Worm (Caenorhabditis elegans) whole organism, late embryonic: ENCODE results near the gene F48F7.3.

Source experiments
- C08G9.2 ChIP-seq: sonication (generic microtip); optimal IDR thresholded peaks from 2 replicates; lab custom pipeline; 2016; ENCODE audit warnings: mild to moderate bottlenecking, missing genetic modification characterization, moderate library complexity, missing compliant biosample characterization
- C38D4.7 ChIP-seq: fragments of 200-800 bp; sonication (Bioruptor generic); optimal IDR thresholded peaks from 2 replicates; lab custom pipeline; 2018; ENCODE audit warnings: mild to moderate bottlenecking, missing genetic modification characterization, moderate library complexity, missing compliant biosample characterization
- F13H6.1 ChIP-seq: sonication (generic microtip); optimal IDR thresholded peaks from 2 replicates; lab custom pipeline; 2016; ENCODE audit warnings: missing genetic modification characterization, missing compliant biosample characterization
- K02D7.2 ChIP-seq: sonication (generic microtip); optimal IDR thresholded peaks from 2 replicates; lab custom pipeline; 2017; ENCODE audit warnings: mild to moderate bottlenecking, missing genetic modification characterization, missing compliant biosample characterization
- K09A11.1 ChIP-seq: sonication (generic microtip); optimal IDR thresholded peaks from 2 replicates; lab custom pipeline; 2017; ENCODE audit warnings: antibody characterized with exemption, mild to moderate bottlenecking, missing genetic modification characterization, missing compliant biosample characterization; ENCODE audit not compliant: insufficient read depth
- Y22D7AL.16 ChIP-seq: sonication (generic microtip); optimal IDR thresholded peaks from 2 replicates; lab custom pipeline; 2016; ENCODE audit warnings: missing genetic modification characterization, missing compliant biosample characterization
- ahr-1 ChIP-seq: sonication (generic microtip); optimal IDR thresholded peaks from 2 replicates; lab custom pipeline; 2016; ENCODE audit warnings: missing genetic modification characterization, missing compliant biosample characterization
- ama-1 ChIP-seq: fragments of 150-350 bp; optimal IDR thresholded peaks from 2 replicates; lab custom pipeline; 2014
- ceh-18 ChIP-seq: sonication (generic microtip); optimal IDR thresholded peaks from 2 replicates; lab custom pipeline; 2016; ENCODE audit warnings: missing genetic modification characterization, missing compliant biosample characterization
- ceh-2 ChIP-seq: sonication (generic microtip); optimal IDR thresholded peaks from 2 replicates; lab custom pipeline; 2016; ENCODE audit warnings: missing genotype, missing genetic modification characterization, missing compliant biosample characterization
- ceh-22 ChIP-seq: sonication (generic microtip); optimal IDR thresholded peaks from 2 replicates; lab custom pipeline; 2017; ENCODE audit warnings: missing biosample characterization, missing genetic modification characterization
- ceh-30 ChIP-seq: fragments of 150-350 bp; optimal IDR thresholded peaks from 2 replicates; lab custom pipeline; 2014; ENCODE audit warnings: missing biosample characterization, missing genetic modification characterization
- ceh-31 ChIP-seq: sonication (generic microtip); optimal IDR thresholded peaks from 2 replicates; lab custom pipeline; 2016; ENCODE audit warnings: missing genetic modification characterization, missing compliant biosample characterization
- ceh-45 ChIP-seq: fragments of 200-800 bp; sonication (Bioruptor generic); IDR thresholded peaks from 2 replicates; pipeline ENCODE4 v1.3.6; 2022; ENCODE audit warnings: missing genetic modification reagents, missing genetic modification characterization, missing compliant biosample characterization
- che-1 ChIP-seq: sonication (generic microtip); optimal IDR thresholded peaks from 2 replicates; lab custom pipeline; 2016; ENCODE audit warnings: mild to moderate bottlenecking, missing genetic modification characterization, missing compliant biosample characterization
- dve-1 ChIP-seq: sonication (generic microtip); optimal IDR thresholded peaks from 2 replicates; lab custom pipeline; 2017; ENCODE audit warnings: antibody characterized with exemption, mild to moderate bottlenecking, missing genetic modification characterization, missing compliant biosample characterization
- elt-4 ChIP-seq: sonication (generic microtip); optimal IDR thresholded peaks from 2 replicates; lab custom pipeline; 2016; ENCODE audit warnings: missing genetic modification characterization, missing compliant biosample characterization
- eyg-1 ChIP-seq: sonication (generic microtip); optimal IDR thresholded peaks from 2 replicates; lab custom pipeline; 2016; ENCODE audit warnings: missing genotype, missing genetic modification characterization, missing compliant biosample characterization
- fax-1 ChIP-seq: sonication (generic microtip); optimal IDR thresholded peaks from 2 replicates; lab custom pipeline; 2016; ENCODE audit warnings: missing genotype, missing genetic modification characterization, missing compliant biosample characterization
- fkh-6 ChIP-seq: sonication (generic microtip); optimal IDR thresholded peaks from 2 replicates; lab custom pipeline; 2016; ENCODE audit warnings: missing genetic modification characterization, missing compliant biosample characterization
- gmeb-2 ChIP-seq: sonication (generic microtip); optimal IDR thresholded peaks from 2 replicates; lab custom pipeline; 2016; ENCODE audit warnings: missing genetic modification characterization, inconsistent platforms, missing compliant biosample characterization
- hlh-13 ChIP-seq: fragments of 200-800 bp; sonication (Bioruptor generic); optimal IDR thresholded peaks from 2 replicates; lab custom pipeline; 2018; ENCODE audit warnings: mild to moderate bottlenecking, missing genetic modification characterization, missing compliant biosample characterization
- hlh-15 ChIP-seq: sonication (generic microtip); optimal IDR thresholded peaks from 2 replicates; lab custom pipeline; 2016; ENCODE audit warnings: missing genetic modification characterization, missing compliant biosample characterization
- hlh-30 ChIP-seq: sonication (generic microtip); optimal IDR thresholded peaks from 2 replicates; lab custom pipeline; 2017; ENCODE audit warnings: antibody characterized with exemption, missing genetic modification characterization, missing compliant biosample characterization; ENCODE audit not compliant: insufficient read depth
- hlh-8 ChIP-seq: sonication (generic microtip); optimal IDR thresholded peaks from 2 replicates; lab custom pipeline; 2016; ENCODE audit warnings: missing genotype, missing genetic modification characterization, missing compliant biosample characterization
- lim-6 ChIP-seq: sonication (generic microtip); optimal IDR thresholded peaks from 2 replicates; lab custom pipeline; 2016; ENCODE audit warnings: missing genetic modification characterization, missing compliant biosample characterization
- lin-11 ChIP-seq: fragments of 200-800 bp; sonication (Bioruptor generic); optimal IDR thresholded peaks from 2 replicates; lab custom pipeline; 2018; ENCODE audit warnings: mild to moderate bottlenecking, missing genetic modification characterization, missing compliant biosample characterization
- madf-2 ChIP-seq: sonication (generic microtip); optimal IDR thresholded peaks from 2 replicates; lab custom pipeline; 2017; ENCODE audit warnings: missing genetic modification characterization, missing compliant biosample characterization
- mec-3 ChIP-seq: sonication (generic microtip); optimal IDR thresholded peaks from 2 replicates; lab custom pipeline; 2016; ENCODE audit warnings: borderline replicate concordance, missing genetic modification characterization, missing compliant biosample characterization
- nfya-1 ChIP-seq: sonication (generic microtip); optimal IDR thresholded peaks from 2 replicates; lab custom pipeline; 2017; ENCODE audit warnings: missing genetic modification characterization, mild to moderate bottlenecking, missing compliant biosample characterization, antibody characterized with exemption, moderate library complexity
- nhr-232 ChIP-seq: sonication (generic microtip); optimal IDR thresholded peaks from 2 replicates; lab custom pipeline; 2016; ENCODE audit warnings: missing genetic modification characterization, missing compliant biosample characterization
- npax-4 ChIP-seq: sonication (generic microtip); optimal IDR thresholded peaks from 2 replicates; lab custom pipeline; 2016; ENCODE audit warnings: missing genetic modification characterization, missing compliant biosample characterization
- pag-3 ChIP-seq: sonication (generic microtip); optimal IDR thresholded peaks from 2 replicates; lab custom pipeline; 2016; ENCODE audit warnings: missing compliant biosample characterization, missing genetic modification characterization, borderline replicate concordance
- pat-9 ChIP-seq: fragments of 200-800 bp; sonication (Bioruptor generic); optimal IDR thresholded peaks from 2 replicates; lab custom pipeline; 2018; ENCODE audit warnings: mild to moderate bottlenecking, missing genetic modification characterization, moderate library complexity, missing compliant biosample characterization
- pha-2 ChIP-seq: sonication (generic microtip); optimal IDR thresholded peaks from 2 replicates; lab custom pipeline; 2017; ENCODE audit warnings: mild to moderate bottlenecking, missing genetic modification characterization, missing compliant biosample characterization
- pha-4 ChIP-seq: fragments of 150-350 bp; optimal IDR thresholded peaks from 2 replicates; lab custom pipeline; 2018; ENCODE audit warnings: missing biosample characterization, missing genetic modification reagents, missing genetic modification characterization
- pros-1 ChIP-seq: fragments of 150-350 bp; optimal IDR thresholded peaks from 2 replicates; lab custom pipeline; 2014; ENCODE audit warnings: missing biosample characterization, missing genetic modification reagents, missing genetic modification characterization
- rnt-1 ChIP-seq: sonication (generic microtip); optimal IDR thresholded peaks from 2 replicates; lab custom pipeline; 2016; ENCODE audit warnings: missing genetic modification characterization, missing compliant biosample characterization
- sdc-2 ChIP-seq: sonication (generic microtip); optimal IDR thresholded peaks from 2 replicates; lab custom pipeline; 2016; ENCODE audit warnings: missing genotype, missing genetic modification characterization, missing compliant biosample characterization
- sox-2 ChIP-seq: fragments of 200-800 bp; sonication (Bioruptor generic); IDR thresholded peaks from 2 replicates; pipeline ENCODE4 v1.3.6; 2022; ENCODE audit warnings: missing genetic modification reagents, missing genetic modification characterization, missing compliant biosample characterization
- sox-4 ChIP-seq: sonication (generic microtip); optimal IDR thresholded peaks from 2 replicates; lab custom pipeline; 2017; ENCODE audit warnings: mild to moderate bottlenecking, missing genetic modification characterization, inconsistent platforms, missing compliant biosample characterization
- syd-9 ChIP-seq: sonication (generic microtip); optimal IDR thresholded peaks from 2 replicates; lab custom pipeline; 2016; ENCODE audit warnings: mild to moderate bottlenecking, missing genetic modification characterization, moderate library complexity, missing compliant biosample characterization
- tbx-2 ChIP-seq: sonication (generic microtip); optimal IDR thresholded peaks from 2 replicates; lab custom pipeline; 2016; ENCODE audit warnings: missing genetic modification characterization, missing compliant biosample characterization
- ttx-3 ChIP-seq: sonication (generic microtip); optimal IDR thresholded peaks from 2 replicates; lab custom pipeline; 2016; ENCODE audit warnings: missing genetic modification reagents, missing genetic modification characterization, missing compliant biosample characterization
- unc-3 ChIP-seq, 2 experiments: fragments of 200-800 bp in 1 of 2; sonication (Bioruptor generic) in 1 of 2; sonication (generic microtip) in 1 of 2; conservative IDR thresholded peaks in 1 of 2; optimal IDR thresholded peaks in 1 of 2; 2 replicates each; pipeline versions ENCODE4 v1.3.6 to Lab custom; 2016 to 2022; ENCODE audit warnings: missing compliant biosample characterization in 2 of 2, missing genetic modification characterization in 2 of 2, missing genetic modification reagents in 1 of 2
- unc-42 ChIP-seq: sonication (generic microtip); optimal IDR thresholded peaks from 2 replicates; lab custom pipeline; 2016; ENCODE audit warnings: missing genotype, missing genetic modification characterization, missing compliant biosample characterization
- unc-55 ChIP-seq: sonication (generic microtip); optimal IDR thresholded peaks from 2 replicates; lab custom pipeline; 2017; ENCODE audit warnings: missing biosample characterization, missing genetic modification reagents, missing genetic modification characterization
- unc-86 ChIP-seq: sonication (generic microtip); optimal IDR thresholded peaks from 2 replicates; lab custom pipeline; 2016; ENCODE audit warnings: missing genetic modification characterization, missing compliant biosample characterization
- ztf-16 ChIP-seq: sonication (generic microtip); optimal IDR thresholded peaks from 2 replicates; lab custom pipeline; 2017; ENCODE audit warnings: missing genetic modification characterization, missing compliant biosample characterization

F48F7.3 gene

ce11 chrX:13945524-13945923 lies 17.8 kb upstream of the F48F7.3 start (continued):
- TF ChIP-seq pha-2 (tag; lab: Kevin White, UChicago) = peak; percentile 47
- TF ChIP-seq ztf-16 (tag; lab: Kevin White, UChicago) = no peak
- peak; percentile 12 for TF ChIP-seq syd-9 (tag; lab: Kevin White, UChicago)
- no peak for TF ChIP-seq Y22D7AL.16 (tag; lab: Kevin White, UChicago)
- TF ChIP-seq K02D7.2 = no peak
- TF ChIP-seq sox-2 (GFP tag; lab: Robert Waterston, UW) = no peak
- no peak for TF ChIP-seq fax-1 (tag; lab: Kevin White, UChicago)
- TF ChIP-seq C38D4.7 (GFP tag; lab: Kevin White, UChicago) = no peak
- TF ChIP-seq ceh-22 (tag; lab: Kevin White, UChicago) = no peak
- peak; percentile 72 for TF ChIP-seq tbx-2 (tag; lab: Kevin White, UChicago)
- TF ChIP-seq pha-4 (tag; lab: Kevin White, UChicago) = no peak
- peak; percentile 5 for TF ChIP-seq gmeb-2 (tag; lab: Kevin White, UChicago)
- TF ChIP-seq che-1 (tag; lab: Kevin White, UChicago) = no peak
- TF ChIP-seq hlh-8 (tag; lab: Kevin White, UChicago) = no peak
- no peak for TF ChIP-seq ahr-1 (tag; lab: Kevin White, UChicago)
- TF ChIP-seq ceh-2 (tag; lab: Kevin White, UChicago) = no peak
- TF ChIP-seq madf-2 (tag; lab: Kevin White, UChicago) = peak; percentile 9
- peak; percentile 61 for TF ChIP-seq ceh-18 (tag; lab: Kevin White, UChicago)
- TF ChIP-seq nhr-232 = no peak
- TF ChIP-seq unc-3 (GFP tag; conservative IDR thresholded peaks at IDR 0.05; lab: Robert Waterston, UW) = no peak
- TF ChIP-seq unc-3 (tag; optimal IDR thresholded peaks at IDR 0.05; lab: Kevin White, UChicago) = no peak
- TF ChIP-seq mec-3 (tag; lab: Kevin White, UChicago) = no peak
- TF ChIP-seq fkh-6 (tag; lab: Kevin White, UChicago) = no peak
- peak; percentile 62 for TF ChIP-seq nfya-1 (tag; lab: Kevin White, UChicago)
- TF ChIP-seq hlh-15 (tag; lab: Kevin White, UChicago) = no peak
- no peak for TF ChIP-seq ama-1 (lab: Kevin White, UChicago)
- no peak for TF ChIP-seq elt-4 (tag; lab: Kevin White, UChicago)
- no peak for TF ChIP-seq lim-6 (tag; lab: Kevin White, UChicago)
- TF ChIP-seq ceh-31 (tag; lab: Kevin White, UChicago) = peak; percentile 68
- no peak for TF ChIP-seq K09A11.1 (tag; lab: Kevin White, UChicago)
- no peak for TF ChIP-seq hlh-30 (tag; lab: Kevin White, UChicago)
- peak; percentile 52 for TF ChIP-seq sdc-2
- TF ChIP-seq lin-11 (tag; lab: Kevin White, UChicago) = no peak
- TF ChIP-seq ceh-45 (GFP tag; lab: Robert Waterston, UW) = no peak
- no peak for TF ChIP-seq ttx-3 (tag; lab: Kevin White, UChicago)
- TF ChIP-seq pros-1 (tag; lab: Kevin White, UChicago) = no peak
- peak; percentile 6 for TF ChIP-seq C08G9.2 (tag; lab: Kevin White, UChicago)
- TF ChIP-seq eyg-1 = no peak
- TF ChIP-seq unc-55 (GFP tag; lab: Kevin White, UChicago) = no peak
- TF ChIP-seq pat-9 (tag; lab: Kevin White, UChicago) = no peak
- TF ChIP-seq sox-4 (tag; lab: Kevin White, UChicago) = peak; percentile 2
- TF ChIP-seq unc-86 (tag; lab: Kevin White, UChicago) = no peak
- no peak for TF ChIP-seq npax-4 (tag; lab: Kevin White, UChicago)
- TF ChIP-seq hlh-13 (GFP tag; lab: Kevin White, UChicago) = no peak
- TF ChIP-seq rnt-1 (tag; lab: Kevin White, UChicago) = peak; percentile 76
- TF ChIP-seq unc-42 (tag; lab: Kevin White, UChicago) = peak; percentile 55
- no peak for TF ChIP-seq ceh-30 (tag; lab: Kevin White, UChicago)
- no peak for TF ChIP-seq pag-3 (tag; lab: Kevin White, UChicago)
- peak; percentile 43 for TF ChIP-seq F13H6.1 (tag; lab: Kevin White, UChicago)
- no peak for TF ChIP-seq dve-1
- TF ChIP-seq, all 69 proteins: peak for 19
